Worm (Caenorhabditis elegans) whole organism, L4 larva: Measurements from ENCODE around the gene Y45G5AM.4.

ENCODE experiments used
- T20F7.1 ChIP-seq: fragments of 200-800 bp; sonication (Bioruptor generic); optimal IDR thresholded peaks from 2 replicates; lab custom pipeline; 2018; ENCODE audit warnings: mild to moderate bottlenecking, missing genetic modification characterization, missing compliant biosample characterization
- Y48G9A.11 ChIP-seq: fragments of 200-800 bp; sonication (Bioruptor generic); IDR thresholded peaks from 2 replicates; pipeline ENCODE4 v1.3.6; 2022; ENCODE audit warnings: missing genetic modification reagents, missing genetic modification characterization, missing compliant biosample characterization
- ama-1 ChIP-seq: fragments of 150-350 bp; optimal IDR thresholded peaks from 2 replicates; lab custom pipeline; 2014; ENCODE audit warnings: inconsistent platforms, mixed read lengths
- egl-27 ChIP-seq: sonication (generic microtip); optimal IDR thresholded peaks from 3 replicates; lab custom pipeline; 2017; ENCODE audit warnings: missing biosample characterization, missing genetic modification reagents, missing genetic modification characterization
- fos-1 ChIP-seq: fragments of 150-350 bp; optimal IDR thresholded peaks from 2 replicates; lab custom pipeline; 2014; ENCODE audit warnings: missing biosample characterization, missing genetic modification characterization
- lin-38 ChIP-seq: fragments of 200-800 bp; sonication (Bioruptor generic); IDR thresholded peaks from 2 replicates; pipeline ENCODE4 v1.3.6; 2022; ENCODE audit warnings: missing genetic modification reagents, missing genetic modification characterization, missing compliant biosample characterization
- nhr-10 ChIP-seq: fragments of 150-350 bp; optimal IDR thresholded peaks from 2 replicates; lab custom pipeline; 2014; ENCODE audit warnings: missing biosample characterization, missing genetic modification characterization
- nhr-48 ChIP-seq: sonication (generic microtip); optimal IDR thresholded peaks from 2 replicates; lab custom pipeline; 2016; ENCODE audit warnings: mild to moderate bottlenecking, missing genetic modification characterization, missing compliant biosample characterization
- pha-4 ChIP-seq, 2 experiments: fragments of 150-350 bp in 1 of 2; fragments of 200-800 bp in 1 of 2; sonication (Bioruptor generic) in 1 of 2; IDR thresholded peaks in 1 of 2; optimal IDR thresholded peaks in 1 of 2; 2 replicates each; pipeline versions ENCODE4 v1.3.6 to Lab custom; 2014 to 2022; ENCODE audit warnings: missing genetic modification characterization in 2 of 2, missing genetic modification reagents in 2 of 2, missing biosample characterization in 1 of 2, missing compliant biosample characterization in 1 of 2
- snpc-1.2 ChIP-seq: fragments of 200-800 bp; sonication (Bioruptor generic); IDR thresholded peaks from 2 replicates; pipeline ENCODE4 v1.3.6; 2022; ENCODE audit warnings: missing genetic modification reagents, missing genetic modification characterization, missing compliant biosample characterization

DNA sequence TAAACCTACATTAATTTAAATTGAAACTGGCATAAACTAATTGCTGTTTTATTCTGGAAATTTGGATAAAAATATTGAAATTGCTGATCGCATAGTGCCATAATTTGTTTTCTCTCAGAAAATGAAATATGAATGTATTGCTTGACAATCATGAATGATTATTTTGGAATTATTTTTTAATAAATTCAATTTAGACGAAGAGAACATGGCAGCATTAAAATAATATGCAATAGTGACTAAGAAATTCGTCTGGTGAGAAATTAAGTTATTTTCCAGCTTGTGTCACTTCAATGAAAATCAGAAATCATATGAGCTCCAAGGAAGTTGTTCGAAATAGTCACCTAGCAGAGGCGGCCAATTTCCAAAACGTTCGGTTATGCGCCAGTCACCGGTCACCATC is 48.4 kb upstream of the Y45G5AM.4 start, which contains the start of gene srw-133:
- no peak for TF ChIP-seq egl-27 (tag; lab: Kevin White, UChicago)
- TF ChIP-seq nhr-10 = no peak
- TF ChIP-seq Y48G9A.11 (GFP tag; lab: Robert Waterston, UW) = no peak
- TF ChIP-seq fos-1 = no peak
- TF ChIP-seq pha-4 (GFP tag; IDR thresholded peaks at IDR 0.05; lab: Robert Waterston, UW) = no peak
- no peak for TF ChIP-seq pha-4 (tag; optimal IDR thresholded peaks at IDR 0.05; lab: Kevin White, UChicago)
- TF ChIP-seq T20F7.1 (GFP tag; lab: Kevin White, UChicago) = no peak
- TF ChIP-seq ama-1 (lab: Kevin White, UChicago) = no peak
- no peak for TF ChIP-seq nhr-48 (tag; lab: Kevin White, UChicago)
- no peak for TF ChIP-seq lin-38
- TF ChIP-seq snpc-1.2 (GFP tag; lab: Robert Waterston, UW) = no peak
